Worm (Caenorhabditis elegans) whole organism, L4 larva: Measurements from ENCODE around the gene pycr-1.

Experiments
- F10B5.3 ChIP-seq: sonication (generic microtip); optimal IDR thresholded peaks from 2 replicates; lab custom pipeline; 2016; ENCODE audit warnings: mild to moderate bottlenecking, missing genetic modification characterization, missing compliant biosample characterization
- F44E2.7 ChIP-seq: fragments of 200-800 bp; sonication (Bioruptor generic); IDR thresholded peaks from 2 replicates; pipeline ENCODE4 v2.1.2; 2022; ENCODE audit warnings: missing genetic modification characterization, missing compliant biosample characterization
- F49E8.2 ChIP-seq: sonication (generic microtip); optimal IDR thresholded peaks from 2 replicates; lab custom pipeline; 2016; ENCODE audit warnings: missing compliant biosample characterization, mild to moderate bottlenecking, missing genetic modification characterization, borderline replicate concordance
- T26A8.4 ChIP-seq: fragments of 200-800 bp; sonication (Bioruptor generic); IDR thresholded peaks from 2 replicates; pipeline ENCODE4 v1.3.6; 2022; ENCODE audit warnings: missing genetic modification characterization, missing compliant biosample characterization
- ZK546.5 ChIP-seq, 2 experiments: sonication (generic microtip); optimal IDR thresholded peaks; 2 replicates each; lab custom pipeline; 2017; ENCODE audit warnings: missing biosample characterization in 2 of 2, missing genetic modification characterization in 2 of 2
- aha-1 ChIP-seq: fragments of 150-350 bp; peaks from one replicate; lab custom pipeline; 2014; ENCODE audit warnings: missing biosample characterization, missing genetic modification characterization
- ceh-28 ChIP-seq: fragments of 150-350 bp; optimal IDR thresholded peaks from 2 replicates; lab custom pipeline; 2014; ENCODE audit warnings: missing biosample characterization, missing genetic modification reagents, missing genetic modification characterization
- ceh-82 ChIP-seq: sonication (generic microtip); optimal IDR thresholded peaks from 2 replicates; lab custom pipeline; 2017; ENCODE audit warnings: missing biosample characterization, missing genetic modification characterization
- daf-19 ChIP-seq: fragments of 200-800 bp; sonication (Bioruptor generic); conservative IDR thresholded peaks from 2 replicates; pipeline ENCODE4 v1.3.6; 2022; ENCODE audit warnings: missing genetic modification characterization, missing compliant biosample characterization
- dmd-9 ChIP-seq: fragments of 200-800 bp; sonication (Bioruptor generic); IDR thresholded peaks from 2 replicates; pipeline ENCODE4 v1.3.6; 2022; ENCODE audit warnings: missing genetic modification reagents, missing genetic modification characterization, missing compliant biosample characterization
- dve-1 ChIP-seq: sonication (generic microtip); optimal IDR thresholded peaks from 2 replicates; lab custom pipeline; 2017; ENCODE audit warnings: antibody characterized with exemption, mild to moderate bottlenecking, missing genetic modification characterization, missing compliant biosample characterization; ENCODE audit not compliant: insufficient read depth
- gei-8 ChIP-seq: fragments of 200-800 bp; sonication (Bioruptor generic); optimal IDR thresholded peaks from 2 replicates; lab custom pipeline; 2018; ENCODE audit warnings: mild to moderate bottlenecking, missing genetic modification characterization, missing compliant biosample characterization
- hif-1 ChIP-seq, 2 experiments: sonication (generic microtip); optimal IDR thresholded peaks; 2 replicates each; lab custom pipeline; 2016 to 2017; ENCODE audit warnings: missing compliant biosample characterization in 2 of 2, missing genetic modification characterization in 2 of 2, missing genetic modification reagents in 2 of 2, missing genotype in 2 of 2, mild to moderate bottlenecking in 1 of 2
- hlh-11 ChIP-seq: fragments of 200-800 bp; sonication (Bioruptor generic); optimal IDR thresholded peaks from 2 replicates; lab custom pipeline; 2018; ENCODE audit warnings: mild to moderate bottlenecking, missing genetic modification characterization, missing compliant biosample characterization
- hlh-30 ChIP-seq: sonication (generic microtip); optimal IDR thresholded peaks from 2 replicates; lab custom pipeline; 2017; ENCODE audit warnings: antibody characterized with exemption, mild to moderate bottlenecking, missing genetic modification characterization, missing compliant biosample characterization; ENCODE audit not compliant: insufficient read depth
- hmg-1.1 ChIP-seq: fragments of 200-800 bp; sonication (Bioruptor generic); IDR thresholded peaks from 2 replicates; pipeline ENCODE4 v1.3.6; 2022; ENCODE audit warnings: missing genetic modification reagents, missing genetic modification characterization, missing compliant biosample characterization
- jun-1 ChIP-seq: fragments of 150-350 bp; optimal IDR thresholded peaks from 2 replicates; lab custom pipeline; 2014; ENCODE audit warnings: missing biosample characterization, missing genetic modification reagents, missing genetic modification characterization
- lsy-2 ChIP-seq, 2 experiments: fragments of 150-350 bp in 1 of 2; sonication (generic microtip) in 1 of 2; optimal IDR thresholded peaks; 2 replicates each; lab custom pipeline; 2014 to 2017; ENCODE audit warnings: missing biosample characterization in 2 of 2, missing genetic modification characterization in 2 of 2
- mdl-1 ChIP-seq, 2 experiments: fragments of 150-350 bp in 1 of 2; sonication (generic microtip) in 1 of 2; optimal IDR thresholded peaks; 2 replicates each; lab custom pipeline; 2014 to 2017; ENCODE audit warnings: missing biosample characterization in 2 of 2, missing genetic modification characterization in 2 of 2
- mdt-29 ChIP-seq: fragments of 200-800 bp; sonication (Bioruptor generic); IDR thresholded peaks from 2 replicates; pipeline ENCODE4 v1.3.6; 2022; ENCODE audit warnings: missing genetic modification reagents, missing genetic modification characterization, missing compliant biosample characterization
- mep-1 ChIP-seq: fragments of 150-350 bp; sonication (generic microtip); optimal IDR thresholded peaks from 3 replicates; lab custom pipeline; 2014; ENCODE audit warnings: missing biosample characterization, missing genetic modification characterization
- mes-2 ChIP-seq: sonication (generic microtip); optimal IDR thresholded peaks from 2 replicates; lab custom pipeline; 2016; ENCODE audit warnings: missing genotype, mild to moderate bottlenecking, missing genetic modification characterization, missing compliant biosample characterization; ENCODE audit not compliant: poor library complexity, severe bottlenecking
- nhr-10 ChIP-seq: fragments of 150-350 bp; optimal IDR thresholded peaks from 2 replicates; lab custom pipeline; 2014; ENCODE audit warnings: missing biosample characterization, missing genetic modification characterization
- nhr-111 ChIP-seq: fragments of 200-800 bp; sonication (Bioruptor generic); optimal IDR thresholded peaks from 2 replicates; lab custom pipeline; 2018; ENCODE audit warnings: mild to moderate bottlenecking, missing genetic modification characterization, missing compliant biosample characterization
- nhr-237 ChIP-seq: sonication (generic microtip); optimal IDR thresholded peaks from 2 replicates; lab custom pipeline; 2017; ENCODE audit warnings: missing biosample characterization, missing genetic modification characterization
- nhr-42 ChIP-seq: fragments of 200-800 bp; sonication (Bioruptor generic); IDR thresholded peaks from 2 replicates; pipeline ENCODE4 v1.3.6; 2022; ENCODE audit warnings: missing genetic modification characterization, missing compliant biosample characterization
- nhr-6 ChIP-seq: fragments of 150-350 bp; optimal IDR thresholded peaks from 2 replicates; lab custom pipeline; 2014; ENCODE audit warnings: missing biosample characterization, missing genetic modification characterization
- saeg-2 ChIP-seq: fragments of 200-800 bp; sonication (Bioruptor generic); IDR thresholded peaks from 2 replicates; pipeline ENCODE4 v1.3.6; 2022; ENCODE audit warnings: missing genetic modification reagents, missing genetic modification characterization, missing compliant biosample characterization
- set-16 ChIP-seq: fragments of 200-800 bp; sonication (Bioruptor generic); IDR thresholded peaks from 2 replicates; pipeline ENCODE4 v1.3.6; 2022; ENCODE audit warnings: missing genetic modification reagents, missing genetic modification characterization, missing compliant biosample characterization
- skn-1 ChIP-seq: fragments of 150-350 bp; optimal IDR thresholded peaks from 2 replicates; lab custom pipeline; 2014; ENCODE audit warnings: missing biosample characterization, missing genetic modification characterization
- spr-1 ChIP-seq: sonication (generic microtip); optimal IDR thresholded peaks from 2 replicates; lab custom pipeline; 2016; ENCODE audit warnings: mild to moderate bottlenecking, missing genetic modification characterization, missing compliant biosample characterization
- unc-39 ChIP-seq: sonication (generic microtip); optimal IDR thresholded peaks from 2 replicates; lab custom pipeline; 2017; ENCODE audit warnings: missing biosample characterization, missing genetic modification characterization
- unc-62 ChIP-seq, 3 experiments: fragments of 150-350 bp in 1 of 3; sonication (generic microtip); optimal IDR thresholded peaks in 2 of 3; peaks in 1 of 3; 1 replicate in 1 of 3; 2 replicates in 2 of 3; lab custom pipeline; 2014 to 2017; ENCODE audit warnings: missing biosample characterization in 3 of 3, missing genetic modification characterization in 3 of 3, missing genetic modification reagents in 3 of 3, missing genotype in 1 of 3
- zfp-3 ChIP-seq: fragments of 200-800 bp; sonication (Bioruptor generic); conservative IDR thresholded peaks from 2 replicates; pipeline ENCODE4 v1.3.6; 2022; ENCODE audit warnings: missing genetic modification reagents, missing genetic modification characterization, missing compliant biosample characterization
- zip-11 ChIP-seq: fragments of 200-800 bp; sonication (Bioruptor generic); IDR thresholded peaks from 2 replicates; pipeline ENCODE4 v1.3.6; 2022; ENCODE audit warnings: missing genetic modification characterization, missing compliant biosample characterization

Gene pycr-1

ce11 chrX:12176394-12176793, 29.8 kb downstream of the pycr-1 start (continued):
- TF ChIP-seq gei-8 (GFP tag; lab: Kevin White, UChicago), result no peak
- no peak for TF ChIP-seq zip-11
- TF ChIP-seq ceh-82, result no peak
- TF ChIP-seq dve-1 (tag; lab: Kevin White, UChicago), result no peak
- TF ChIP-seq zfp-3 (GFP tag; lab: Robert Waterston, UW), result no peak
- no peak for TF ChIP-seq F10B5.3 (tag; lab: Kevin White, UChicago)
- 0 out of 2 replicates have a peak, but pooled peaks have one; percentile 42 for TF ChIP-seq daf-19 (GFP tag; lab: Robert Waterston, UW)
- TF ChIP-seq T26A8.4 (GFP tag; lab: Robert Waterston, UW), result no peak
- TF ChIP-seq hlh-30 (tag; lab: Kevin White, UChicago), result peak; percentile 65
- no peak for TF ChIP-seq ceh-28
- TF ChIP-seq dmd-9 (GFP tag; lab: Robert Waterston, UW), result no peak
- no peak for TF ChIP-seq ZK546.5 (tag; optimal IDR thresholded peaks at IDR 0.05; lab: Kevin White, UChicago)
- TF ChIP-seq jun-1, result no peak
- no peak for TF ChIP-seq nhr-111 (GFP tag; lab: Kevin White, UChicago)
- TF ChIP-seq skn-1 (tag; lab: Kevin White, UChicago), result no peak
- no peak for TF ChIP-seq unc-39
- TF ChIP-seq nhr-42 (GFP tag; lab: Robert Waterston, UW), result no peak
- no peak for TF ChIP-seq F44E2.7 (GFP tag; lab: Robert Waterston, UW)
- no peak for TF ChIP-seq spr-1
- TF ChIP-seq set-16 (GFP tag; lab: Robert Waterston, UW), result no peak

ce11 chrX:12176873-12177293, 30.3 kb downstream of the pycr-1 start:
- TF ChIP-seq mes-2 (peak; percentile 30), F10B5.3 (tag; lab: Kevin White, UChicago) (no peak), mdt-29 (no peak), nhr-6 (tag; lab: Kevin White, UChicago) (peak; percentile 42), hlh-11 (tag; lab: Kevin White, UChicago) (peak; percentile 19), nhr-10 (tag; lab: Kevin White, UChicago) (no peak), lsy-2 (tag; optimal IDR thresholded peaks at IDR 0.05; lab: Kevin White, UChicago) (peak in 1 of 2 experiments; percentile 41), aha-1 (tag; lab: Kevin White, UChicago) (peak; percentile 89), nhr-111 (GFP tag; lab: Kevin White, UChicago) (no peak), nhr-237 (tag; lab: Kevin White, UChicago) (no peak), F49E8.2 (tag; lab: Kevin White, UChicago) (no peak)

- TF ChIP-seq hif-1 (tag; optimal IDR thresholded peaks at IDR 0.05; lab: Kevin White, UChicago) (no peak), mes-2 (peak; percentile 21), mdl-1 (tag; optimal IDR thresholded peaks at IDR 0.05; lab: Kevin White, UChicago) (peak in 1 of 2 experiments; percentile 12), hlh-30 (tag; lab: Kevin White, UChicago) (peak; percentile 31), aha-1 (tag; lab: Kevin White, UChicago) (peak; percentile 85), mep-1 (tag; lab: Kevin White, UChicago) (peak; percentile 21), hlh-11 (tag; lab: Kevin White, UChicago) (no peak), hmg-1.1 (GFP tag; lab: Robert Waterston, UW) (peak; percentile 46)
Measured at ce11 chrX:12177521-12177920, 30.9 kb downstream of the pycr-1 start.

ce11 chrX:12178351-12179089, 31.9 kb downstream of the pycr-1 start:
- TF ChIP-seq saeg-2 (GFP tag; lab: Robert Waterston, UW) (no peak), unc-62 (GFP tag; optimal IDR thresholded peaks at IDR 0.05 in 1 of 2; lab: Kevin White, UChicago) (peak in 1 of 2 experiments; percentile 69), unc-62 (tag; optimal IDR thresholded peaks at IDR 0.05; lab: Kevin White, UChicago) (no peak), hlh-30 (tag; lab: Kevin White, UChicago) (peak; percentile 34), aha-1 (tag; lab: Kevin White, UChicago) (peak; percentile 72)
